Worm (Caenorhabditis elegans): ENCODE results near the gene acer-1.

DNA sequence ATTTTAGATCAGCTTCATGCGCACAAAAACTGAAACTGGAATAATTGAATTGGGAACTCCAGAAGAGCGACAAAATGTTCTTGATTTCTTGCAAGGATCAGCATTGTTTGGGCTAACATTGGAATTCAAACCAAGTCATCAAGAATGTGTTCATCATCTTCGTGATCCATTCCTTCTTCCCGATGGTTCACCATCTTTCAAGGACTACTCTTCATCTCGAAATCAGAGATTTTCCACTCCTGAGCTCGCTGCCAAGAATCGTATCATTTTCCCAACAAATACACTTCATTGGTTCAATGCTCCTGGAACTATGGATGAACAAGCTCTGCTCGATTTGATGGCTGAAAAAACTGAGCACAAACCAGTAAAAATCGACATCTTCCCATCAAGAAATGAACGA lies 10.5 kb upstream of the acer-1 start:
- TF ChIP-seq cog-1 (tag; optimal IDR thresholded peaks at IDR 0.05) (no peak), klf-2 (GFP tag; conservative IDR thresholded peaks at IDR 0.05) (no peak), med-1 (GFP tag; optimal IDR thresholded peaks at IDR 0.05; ENCODE audit: insufficient read depth) (no peak)

Data from whole organism, midembryonic.